Fruit fly (Drosophila melanogaster) whole organism, embryonic: ENCODE data around the gene MtnD.

Experiments used
- Aef1 ChIP-seq: fragments of 200-800 bp; sonication (Bioruptor generic); IDR thresholded peaks from 3 replicates; pipeline ENCODE4 v1.3.6; 2022; ENCODE audit warnings: missing biosample characterization, missing genetic modification characterization
- Atf3 ChIP-seq: fragments of 200-800 bp; sonication (Bioruptor generic); optimal IDR thresholded peaks from 3 replicates; lab custom pipeline; 2016; ENCODE audit warnings: missing biosample characterization, missing genetic modification characterization
- CG10979 ChIP-seq: fragments of 200-800 bp; sonication (Bioruptor generic); optimal IDR thresholded peaks from 2 replicates; lab custom pipeline; 2018; ENCODE audit warnings: missing biosample characterization, mild to moderate bottlenecking, missing genetic modification characterization, moderate library complexity
- CG12942 ChIP-seq: fragments of 200-800 bp; sonication (Bioruptor generic); optimal IDR thresholded peaks from 3 replicates; lab custom pipeline; 2016; ENCODE audit warnings: missing biosample characterization, missing genetic modification characterization
- CG16813 ChIP-seq: fragments of 200-800 bp; sonication (Bioruptor generic); IDR thresholded peaks from 3 replicates; pipeline ENCODE4 v1.3.6; 2022; ENCODE audit warnings: missing biosample characterization, missing genetic modification characterization; ENCODE audit not compliant: partially characterized antibody
- CG17328 ChIP-seq: fragments of 200-800 bp; sonication (Bioruptor generic); IDR thresholded peaks from 2 replicates; pipeline ENCODE4 v1.3.6; 2022; ENCODE audit warnings: missing biosample characterization, missing genetic modification characterization
- CG2129 ChIP-seq: fragments of 200-800 bp; sonication (Bioruptor generic); IDR thresholded peaks from 2 replicates; pipeline ENCODE4 v1.3.6; 2022; ENCODE audit warnings: missing biosample characterization, missing genetic modification characterization; ENCODE audit not compliant: partially characterized antibody
- CG2678 ChIP-seq: fragments of 200-800 bp; sonication (Bioruptor generic); optimal IDR thresholded peaks from 3 replicates; lab custom pipeline; 2019; ENCODE audit warnings: missing biosample characterization, mild to moderate bottlenecking, missing genetic modification characterization, moderate library complexity
- CG2712 ChIP-seq: fragments of 200-800 bp; optimal IDR thresholded peaks from 3 replicates; lab custom pipeline; 2019; ENCODE audit warnings: missing biosample characterization, mild to moderate bottlenecking, missing genetic modification characterization, moderate library complexity
- CG31224 ChIP-seq: fragments of 200-800 bp; sonication (Bioruptor generic); IDR thresholded peaks from 2 replicates; pipeline ENCODE4 v1.3.6; 2022; ENCODE audit warnings: missing biosample characterization, missing genetic modification characterization
- CG32532 ChIP-seq: fragments of 200-800 bp; sonication (Bioruptor generic); IDR thresholded peaks from 2 replicates; pipeline ENCODE4 v1.3.6; 2022; ENCODE audit warnings: missing biosample characterization, missing genetic modification characterization
- CG34224 ChIP-seq: fragments of 200-800 bp; sonication (Bioruptor generic); IDR thresholded peaks from 3 replicates; pipeline ENCODE4 v1.3.6; 2022; ENCODE audit warnings: missing biosample characterization, missing genetic modification characterization; ENCODE audit not compliant: partially characterized antibody
- CG34376 ChIP-seq: fragments of 200-800 bp; sonication (Bioruptor generic); optimal IDR thresholded peaks from 2 replicates; lab custom pipeline; 2018; ENCODE audit warnings: missing biosample characterization, mild to moderate bottlenecking, missing genetic modification characterization
- CG34422 ChIP-seq: fragments of 200-800 bp; sonication (Bioruptor generic); IDR thresholded peaks from 3 replicates; pipeline ENCODE4 v1.3.6; 2022; ENCODE audit warnings: missing biosample characterization, missing genetic modification characterization
- CG3847 ChIP-seq: fragments of 200-800 bp; sonication (Bioruptor generic); IDR thresholded peaks from 2 replicates; pipeline ENCODE4 v1.3.6; 2022; ENCODE audit warnings: missing biosample characterization, missing genetic modification characterization
- CG4617 ChIP-seq: fragments of 200-800 bp; sonication (Bioruptor generic); optimal IDR thresholded peaks from 3 replicates; lab custom pipeline; 2016; ENCODE audit warnings: missing biosample characterization, missing genetic modification characterization, borderline replicate concordance
- CG6689 ChIP-seq: fragments of 200-800 bp; sonication (Bioruptor generic); IDR thresholded peaks from 2 replicates; pipeline ENCODE4 v1.3.6; 2022; ENCODE audit warnings: missing biosample characterization, missing genetic modification characterization
- CG8290 ChIP-seq, 3 experiments: fragments of 200-800 bp; sonication (Bioruptor generic); optimal IDR thresholded peaks; 2 replicates each; lab custom pipeline; 2016 to 2019; ENCODE audit warnings: missing biosample characterization in 3 of 3, missing genetic modification characterization in 3 of 3, mild to moderate bottlenecking in 2 of 3, moderate library complexity in 1 of 3
- Dad ChIP-seq: fragments of 200-800 bp; sonication (Bioruptor generic); optimal IDR thresholded peaks from 3 replicates; lab custom pipeline; 2016; ENCODE audit warnings: missing biosample characterization, missing genetic modification characterization
- Dbx ChIP-seq: fragments of 200-800 bp; sonication (Bioruptor generic); IDR thresholded peaks from 3 replicates; pipeline ENCODE4 v1.3.6; 2022; ENCODE audit warnings: missing biosample characterization, missing genetic modification characterization
- Dll ChIP-seq: fragments of 200-800 bp; sonication (Bioruptor generic); IDR thresholded peaks from 4 replicates; pipeline ENCODE4 v1.3.6; 2022; ENCODE audit warnings: missing biosample characterization, missing genetic modification characterization; ENCODE audit not compliant: partially characterized antibody
- Ets97D ChIP-seq: fragments of 200-800 bp; sonication (Bioruptor generic); optimal IDR thresholded peaks from 3 replicates; lab custom pipeline; 2016; ENCODE audit warnings: missing biosample characterization, missing genetic modification characterization
- Gug ChIP-seq: fragments of 200-800 bp; sonication (Bioruptor generic); IDR thresholded peaks from 4 replicates; pipeline ENCODE4 v1.3.6; 2022; ENCODE audit warnings: missing biosample characterization, missing genetic modification characterization
- Lim3 ChIP-seq: fragments of 200-800 bp; sonication (Bioruptor generic); IDR thresholded peaks from 2 replicates; pipeline ENCODE4 v1.3.6; 2022; ENCODE audit warnings: missing biosample characterization, missing genetic modification characterization
- Nf-YA ChIP-seq: fragments of 200-800 bp; sonication (Bioruptor generic); IDR thresholded peaks from 2 replicates; pipeline ENCODE4 v1.3.6; 2022; ENCODE audit warnings: missing biosample characterization, missing genetic modification characterization
- Side ChIP-seq: fragments of 200-800 bp; sonication (Bioruptor generic); optimal IDR thresholded peaks from 2 replicates; lab custom pipeline; 2016; ENCODE audit warnings: missing biosample characterization, missing genetic modification characterization
- Sox100B ChIP-seq: fragments of 200-800 bp; sonication (Bioruptor generic); optimal IDR thresholded peaks from 3 replicates; lab custom pipeline; 2018; ENCODE audit warnings: missing biosample characterization, mild to moderate bottlenecking, missing genetic modification characterization
- YL-1 ChIP-seq: fragments of 200-800 bp; sonication (Bioruptor generic); optimal IDR thresholded peaks from 3 replicates; lab custom pipeline; 2017; ENCODE audit warnings: missing biosample characterization, mild to moderate bottlenecking, missing genetic modification characterization
- amos ChIP-seq: fragments of 200-800 bp; sonication (Bioruptor generic); IDR thresholded peaks from 2 replicates; pipeline ENCODE4 v1.3.6; 2022; ENCODE audit warnings: missing biosample characterization, missing genetic modification characterization; ENCODE audit not compliant: partially characterized antibody
- bbx ChIP-seq: fragments of 200-800 bp; sonication (Bioruptor generic); IDR thresholded peaks from 2 replicates; pipeline ENCODE4 v1.3.6; 2022; ENCODE audit warnings: missing biosample characterization, missing genetic modification characterization; ENCODE audit not compliant: partially characterized antibody
- dmrt11E ChIP-seq: fragments of 200-800 bp; sonication (Bioruptor generic); optimal IDR thresholded peaks from 3 replicates; lab custom pipeline; 2018; ENCODE audit warnings: missing biosample characterization, mild to moderate bottlenecking, missing genetic modification characterization, moderate library complexity
- dmrt99B ChIP-seq: fragments of 200-800 bp; sonication (Bioruptor generic); optimal IDR thresholded peaks from 2 replicates; lab custom pipeline; 2018; ENCODE audit warnings: missing biosample characterization, mild to moderate bottlenecking, missing genetic modification characterization, moderate library complexity
- inv ChIP-seq: fragments of 200-800 bp; sonication (Bioruptor generic); IDR thresholded peaks from 2 replicates; pipeline ENCODE4 v1.3.6; 2022; ENCODE audit warnings: missing biosample characterization, missing genetic modification characterization; ENCODE audit not compliant: partially characterized antibody
- knrl ChIP-seq: fragments of 200-800 bp; sonication (Bioruptor generic); IDR thresholded peaks from 3 replicates; pipeline ENCODE4 v1.3.6; 2022; ENCODE audit warnings: missing biosample characterization, missing genetic modification characterization; ENCODE audit not compliant: partially characterized antibody
- lola ChIP-seq, 3 experiments: fragments of >200 bp in 2 of 3; fragments of 200-800 bp in 1 of 3; sonication (Bioruptor generic) in 1 of 3; optimal IDR thresholded peaks; 2 replicates each; lab custom pipeline; 2017 to 2019; ENCODE audit warnings: missing biosample characterization in 3 of 3, missing genetic modification characterization in 3 of 3, mild to moderate bottlenecking in 1 of 3, moderate library complexity in 1 of 3
- lov ChIP-seq, 2 experiments: fragments of 200-800 bp in 1 of 2; fragments of >200 bp in 1 of 2; sonication (Bioruptor generic) in 1 of 2; IDR thresholded peaks in 1 of 2; optimal IDR thresholded peaks in 1 of 2; 2 replicates in 1 of 2; 3 replicates in 1 of 2; pipeline versions ENCODE4 v1.3.6 to Lab custom; 2017 to 2022; ENCODE audit warnings: missing biosample characterization in 1 of 2, missing genetic modification characterization in 1 of 2
- nerfin-1 ChIP-seq: fragments of 200-800 bp; sonication (Bioruptor generic); optimal IDR thresholded peaks from 3 replicates; lab custom pipeline; 2019; ENCODE audit warnings: missing biosample characterization, mild to moderate bottlenecking, missing genetic modification characterization, moderate library complexity
- odd ChIP-seq: fragments of 200-800 bp; sonication (Bioruptor generic); optimal IDR thresholded peaks from 2 replicates; lab custom pipeline; 2017; ENCODE audit warnings: missing biosample characterization, mild to moderate bottlenecking, missing genetic modification characterization
- p53 ChIP-seq: fragments of 200-800 bp; sonication (Bioruptor generic); optimal IDR thresholded peaks from 2 replicates; lab custom pipeline; 2016; ENCODE audit warnings: missing biosample characterization, missing genetic modification characterization
- sens ChIP-seq: fragments of 200-800 bp; sonication (Bioruptor generic); peaks from one replicate; lab custom pipeline; 2016; ENCODE audit warnings: missing biosample characterization, missing genetic modification characterization
- slp2 ChIP-seq: fragments of 200-800 bp; sonication (Bioruptor generic); optimal IDR thresholded peaks from 2 replicates; lab custom pipeline; 2016; ENCODE audit warnings: missing biosample characterization, missing genetic modification characterization
- unc-4 ChIP-seq: fragments of 200-800 bp; sonication (Bioruptor generic); IDR thresholded peaks from 2 replicates; pipeline ENCODE4 v1.3.6; 2022; ENCODE audit warnings: missing biosample characterization, missing genetic modification characterization; ENCODE audit not compliant: partially characterized antibody
- vvl ChIP-seq: fragments of 200-800 bp; sonication (Bioruptor generic); IDR thresholded peaks from 2 replicates; pipeline ENCODE4 v1.3.6; 2022; ENCODE audit warnings: missing biosample characterization, missing genetic modification characterization
- wek ChIP-seq: fragments of 200-800 bp; sonication (Bioruptor generic); optimal IDR thresholded peaks from 3 replicates; lab custom pipeline; 2018; ENCODE audit warnings: missing biosample characterization, mild to moderate bottlenecking, missing genetic modification characterization, moderate library complexity
- zfh2 ChIP-seq: fragments of 200-800 bp; sonication (Bioruptor generic); optimal IDR thresholded peaks from 2 replicates; lab custom pipeline; 2016; ENCODE audit warnings: missing biosample characterization, missing genetic modification characterization

Gene MtnD

DNA sequence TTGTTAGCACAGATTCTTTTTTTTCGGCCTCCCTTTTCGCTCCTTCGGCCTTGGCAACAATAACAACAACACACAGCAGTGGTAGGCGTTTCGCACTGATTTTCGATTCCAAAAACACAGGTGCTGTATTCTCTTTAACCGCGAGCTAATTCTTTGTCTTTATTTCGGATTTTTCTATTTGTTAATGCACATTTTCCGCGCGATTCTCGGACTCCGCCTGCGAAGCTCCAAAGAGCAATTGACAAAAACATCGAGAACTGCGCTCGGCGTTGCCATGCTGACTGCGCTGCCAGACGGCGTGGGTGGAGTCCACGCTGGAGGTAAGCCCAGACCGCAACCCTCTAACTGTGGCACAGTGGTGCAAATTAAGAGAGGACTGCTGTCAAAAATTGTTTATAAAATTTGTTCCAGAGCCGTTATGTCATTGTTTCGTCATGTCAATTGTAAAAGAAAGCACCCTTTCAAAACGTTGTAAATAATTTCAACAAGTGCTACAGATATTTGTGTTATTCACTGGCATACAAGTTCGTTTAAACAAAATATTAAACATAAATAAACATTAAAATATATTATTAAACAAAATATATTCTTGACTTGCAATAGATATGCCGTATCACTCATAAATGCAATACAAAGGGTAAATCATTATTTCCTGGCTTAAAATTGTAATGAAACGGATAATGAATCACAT is 22.8 kb downstream of the MtnD start, which contains the start of the genes DPCoAC and CG5180 (continued):
- TF ChIP-seq Dad (GFP tag; lab: Kevin White, UChicago): peak; percentile 58
- peak; percentile 57; the same call in 1 of the 2 replicates for TF ChIP-seq CG6689 (GFP tag; lab: Robert Waterston, UW)
- TF ChIP-seq odd (GFP tag; lab: Kevin White, UChicago): peak; percentile 32

dm6 chr3R:20558106-20558489 is 23.3 kb downstream of the MtnD start:
- no peak for TF ChIP-seq slp2 (GFP tag; lab: Kevin White, UChicago)
- TF ChIP-seq zfh2 (GFP tag; lab: Kevin White, UChicago): peak; percentile 7
- TF ChIP-seq CG34224: peak; percentile 26; the same call in 2 of the 3 replicates
- TF ChIP-seq inv (GFP tag; lab: Robert Waterston, UW): peak; percentile 47
- peak; percentile 37 for TF ChIP-seq wek (GFP tag; lab: Kevin White, UChicago)
- peak; percentile 42 for TF ChIP-seq p53 (GFP tag; lab: Kevin White, UChicago)
- TF ChIP-seq CG3847 (GFP tag; lab: Robert Waterston, UW): peak; percentile 68
- TF ChIP-seq CG2712 (tag; lab: Kevin White, UChicago): no peak
- peak; percentile 48 for TF ChIP-seq CG2129 (GFP tag; lab: Robert Waterston, UW)
- peak; percentile 24 for TF ChIP-seq Side (GFP tag; lab: Kevin White, UChicago)
- no peak for TF ChIP-seq Lim3
- peak; percentile 33; the same call in 1 of the 3 replicates for TF ChIP-seq knrl (GFP tag; lab: Robert Waterston, UW)
- no peak for TF ChIP-seq CG2678 (tag; lab: Kevin White, UChicago)
- TF ChIP-seq CG16813 (GFP tag; lab: Robert Waterston, UW): peak; percentile 57
- TF ChIP-seq CG32532: peak; percentile 10
- TF ChIP-seq vvl (GFP tag; lab: Robert Waterston, UW): peak; percentile 35; the same call in 1 of the 2 replicates
- peak; percentile 25; the same call in 1 of the 2 replicates for TF ChIP-seq CG31224 (GFP tag; lab: Robert Waterston, UW)
- TF ChIP-seq CG4617 (GFP tag; lab: Kevin White, UChicago): peak; percentile 57
- TF ChIP-seq bbx (GFP tag; lab: Robert Waterston, UW): peak; percentile 56
- no peak for TF ChIP-seq CG34376 (GFP tag; lab: Kevin White, UChicago)
- no peak; the same call in 2 of the 3 replicates for TF ChIP-seq Aef1 (GFP tag; lab: Robert Waterston, UW)
- TF ChIP-seq sens: peak; percentile 50
- TF ChIP-seq amos (GFP tag; lab: Robert Waterston, UW): peak; percentile 80
- TF ChIP-seq CG10979 (tag; lab: Kevin White, UChicago): no peak
- TF ChIP-seq CG8290 (GFP tag; optimal IDR thresholded peaks at IDR 0.05; lab: Kevin White, UChicago): no peak
- peak in 1 of 2 experiments; percentile 79 for TF ChIP-seq CG8290 (tag; optimal IDR thresholded peaks at IDR 0.05; lab: Kevin White, UChicago)
- TF ChIP-seq Dbx (GFP tag; lab: Robert Waterston, UW): 0 out of 3 replicates have a peak, but pooled peaks have one; percentile 27
- TF ChIP-seq unc-4 (GFP tag; lab: Robert Waterston, UW): peak; percentile 61
- peak in 1 of 3 experiments; percentile 43 for TF ChIP-seq lola (GFP tag; optimal IDR thresholded peaks at IDR 0.05; lab: Kevin White, UChicago)
- TF ChIP-seq nerfin-1 (tag; lab: Kevin White, UChicago): no peak
- TF ChIP-seq Atf3 (GFP tag; lab: Kevin White, UChicago): no peak
- peak; percentile 21; the same call in 1 of the 4 replicates for TF ChIP-seq Gug (GFP tag; lab: Robert Waterston, UW)
- TF ChIP-seq Ets97D (GFP tag; lab: Kevin White, UChicago): peak; percentile 43
- TF ChIP-seq CG17328: peak; percentile 27
- no peak for TF ChIP-seq lov (optimal IDR thresholded peaks at IDR 0.05; lab: Kevin White, UChicago)
- TF ChIP-seq lov (GFP tag; IDR thresholded peaks at IDR 0.05; lab: Robert Waterston, UW): 0 out of 3 replicates have a peak, but pooled peaks have one; percentile 7
- 0 out of 2 replicates have a peak, but pooled peaks have one; percentile 16 for TF ChIP-seq Nf-YA (GFP tag; lab: Robert Waterston, UW)
- no peak for TF ChIP-seq CG12942 (GFP tag; lab: Kevin White, UChicago)
- TF ChIP-seq Dll (GFP tag; lab: Robert Waterston, UW): peak; percentile 69
- TF ChIP-seq CG34422: peak; percentile 18; the same call in 1 of the 3 replicates
- TF ChIP-seq YL-1: peak; percentile 68
- peak; percentile 19 for TF ChIP-seq Sox100B (GFP tag; lab: Kevin White, UChicago)
- no peak for TF ChIP-seq dmrt11E (tag; lab: Kevin White, UChicago)
- no peak for TF ChIP-seq dmrt99B (tag; lab: Kevin White, UChicago)
